Fruit fly (Drosophila melanogaster) whole organism, adult: ENCODE results near the gene CG43057.

ENCODE experiments used
- CG11617 ChIP-seq: fragments of 200-800 bp; sonication (Bioruptor generic); optimal IDR thresholded peaks from 2 replicates; lab custom pipeline; 2017; ENCODE audit warnings: mild to moderate bottlenecking, missing biosample characterization, missing genetic modification reagents, missing genetic modification characterization
- CG12768 ChIP-seq: fragments of 200-800 bp; sonication (Bioruptor generic); optimal IDR thresholded peaks from 2 replicates; lab custom pipeline; 2017; ENCODE audit warnings: missing biosample characterization, missing genetic modification characterization, mild to moderate bottlenecking, moderate library complexity, missing genetic modification reagents
- CG14711 ChIP-seq: fragments of 200-800 bp; sonication (Bioruptor generic); optimal IDR thresholded peaks from 2 replicates; lab custom pipeline; 2018; ENCODE audit warnings: missing biosample characterization, mild to moderate bottlenecking, missing genetic modification characterization, moderate library complexity
- CG33017 ChIP-seq: fragments of 200-800 bp; sonication (Bioruptor generic); optimal IDR thresholded peaks from 2 replicates; lab custom pipeline; 2018; ENCODE audit warnings: missing biosample characterization, mild to moderate bottlenecking, missing genetic modification characterization, moderate library complexity
- CG5204 ChIP-seq: fragments of 200-800 bp; sonication (Bioruptor generic); optimal IDR thresholded peaks from 2 replicates; lab custom pipeline; 2016; ENCODE audit warnings: missing biosample characterization, missing genetic modification characterization
- Clk ChIP-seq: fragments of 200-800 bp; sonication (Bioruptor generic); optimal IDR thresholded peaks from 2 replicates; lab custom pipeline; 2017; ENCODE audit warnings: missing biosample characterization, missing genetic modification characterization
- Crg-1 ChIP-seq: fragments of 200-800 bp; sonication (Bioruptor generic); optimal IDR thresholded peaks from 2 replicates; lab custom pipeline; 2016; ENCODE audit warnings: missing biosample characterization, missing genetic modification characterization
- Mnt ChIP-seq: fragments of 200-800 bp; sonication (Bioruptor generic); optimal IDR thresholded peaks from 2 replicates; lab custom pipeline; 2016; ENCODE audit warnings: missing biosample characterization, mild to moderate bottlenecking, missing genetic modification characterization
- bab1 ChIP-seq: fragments of 200-800 bp; sonication (Bioruptor generic); optimal IDR thresholded peaks from 3 replicates; lab custom pipeline; 2019; ENCODE audit warnings: missing biosample characterization, mild to moderate bottlenecking, missing genetic modification characterization, moderate library complexity
- cic ChIP-seq: fragments of 200-800 bp; sonication (Bioruptor generic); optimal IDR thresholded peaks from 2 replicates; lab custom pipeline; 2017; ENCODE audit warnings: missing biosample characterization, mild to moderate bottlenecking, missing genetic modification characterization, moderate library complexity
- kay ChIP-seq: fragments of 200-800 bp; sonication (Bioruptor generic); peaks from one replicate; lab custom pipeline; 2016; ENCODE audit warnings: missing biosample characterization, missing genetic modification characterization, borderline replicate concordance
- pad ChIP-seq: fragments of 200-800 bp; sonication (Bioruptor generic); optimal IDR thresholded peaks from 3 replicates; lab custom pipeline; 2017; ENCODE audit warnings: missing biosample characterization, missing genetic modification characterization, mild to moderate bottlenecking, moderate library complexity, missing genetic modification reagents
- tj ChIP-seq: fragments of 200-800 bp; sonication (Bioruptor generic); optimal IDR thresholded peaks from 3 replicates; lab custom pipeline; 2017; ENCODE audit warnings: missing biosample characterization, mild to moderate bottlenecking, missing genetic modification characterization, moderate library complexity
- toe ChIP-seq: fragments of 200-800 bp; sonication (Bioruptor generic); optimal IDR thresholded peaks from 2 replicates; lab custom pipeline; 2016; ENCODE audit warnings: missing biosample characterization, missing genetic modification characterization

- TF ChIP-seq pad (GFP tag; lab: Kevin White, UChicago) (no peak), kay (GFP tag; lab: Kevin White, UChicago) (no peak), Clk (GFP tag; lab: Kevin White, UChicago) (no peak), bab1 (no peak), CG33017 (tag; lab: Kevin White, UChicago) (no peak), CG11617 (GFP tag; lab: Kevin White, UChicago) (no peak), Crg-1 (GFP tag; lab: Kevin White, UChicago) (no peak), CG5204 (GFP tag; lab: Kevin White, UChicago) (no peak), cic (GFP tag; lab: Kevin White, UChicago) (no peak), Mnt (no peak), CG14711 (tag; lab: Kevin White, UChicago) (no peak), CG12768 (no peak), toe (GFP tag; lab: Kevin White, UChicago) (no peak), tj (GFP tag; lab: Kevin White, UChicago) (no peak)
Measured at dm6 chr2L:8195722-8196323, 48.0 kb downstream of the CG43057 start.
